Worm (Caenorhabditis elegans) whole organism, mixed stage, embryonic: ENCODE data around the gene ndc-80.

Experiments
- M03D4.4 ChIP-seq: sonication (generic microtip); optimal IDR thresholded peaks from 2 replicates; lab custom pipeline; 2017; ENCODE audit warnings: mild to moderate bottlenecking, missing genetic modification characterization, missing compliant biosample characterization
- bed-3 ChIP-seq: fragments of 200-800 bp; sonication (Bioruptor generic); optimal IDR thresholded peaks from 3 replicates; lab custom pipeline; 2018; ENCODE audit warnings: mild to moderate bottlenecking, missing genetic modification characterization, moderate library complexity, missing compliant biosample characterization
- blmp-1 ChIP-seq: fragments of 150-350 bp; optimal IDR thresholded peaks from 2 replicates; lab custom pipeline; 2014; ENCODE audit warnings: missing biosample characterization, missing genetic modification characterization
- ceh-39 ChIP-seq: fragments of 150-350 bp; optimal IDR thresholded peaks from 2 replicates; lab custom pipeline; 2014; ENCODE audit warnings: missing biosample characterization, missing genetic modification characterization
- ceh-43 ChIP-seq: fragments of 200-800 bp; sonication (Bioruptor generic); optimal IDR thresholded peaks from 2 replicates; lab custom pipeline; 2018; ENCODE audit warnings: mild to moderate bottlenecking, missing genetic modification characterization, moderate library complexity, missing compliant biosample characterization
- ceh-83 ChIP-seq: fragments of 200-800 bp; sonication (Bioruptor generic); optimal IDR thresholded peaks from 2 replicates; lab custom pipeline; 2018; ENCODE audit warnings: mild to moderate bottlenecking, missing genetic modification characterization, missing compliant biosample characterization
- cnd-1 ChIP-seq: fragments of 200-800 bp; sonication (Bioruptor generic); optimal IDR thresholded peaks from 2 replicates; lab custom pipeline; 2018; ENCODE audit warnings: mild to moderate bottlenecking, missing genetic modification characterization, missing compliant biosample characterization
- drap-1 ChIP-seq: fragments of 200-800 bp; sonication (Bioruptor generic); optimal IDR thresholded peaks from 3 replicates; lab custom pipeline; 2018; ENCODE audit warnings: mild to moderate bottlenecking, missing genetic modification characterization, missing compliant biosample characterization
- elt-1 ChIP-seq: sonication (generic microtip); optimal IDR thresholded peaks from 2 replicates; lab custom pipeline; 2017; ENCODE audit warnings: missing genetic modification characterization, mild to moderate bottlenecking, missing compliant biosample characterization, antibody characterized with exemption, moderate library complexity, borderline replicate concordance; ENCODE audit not compliant: insufficient read depth
- elt-3 ChIP-seq: fragments of 150-350 bp; optimal IDR thresholded peaks from 2 replicates; lab custom pipeline; 2014; ENCODE audit warnings: missing biosample characterization, missing genetic modification characterization
- ham-2 ChIP-seq: fragments of 200-800 bp; sonication (Bioruptor generic); optimal IDR thresholded peaks from 2 replicates; lab custom pipeline; 2018; ENCODE audit warnings: mild to moderate bottlenecking, missing genetic modification characterization, missing compliant biosample characterization
- hlh-1 ChIP-seq: fragments of 150-350 bp; optimal IDR thresholded peaks from 2 replicates; lab custom pipeline; 2014; ENCODE audit warnings: missing biosample characterization, missing genetic modification reagents, missing genetic modification characterization
- lin-32 ChIP-seq: fragments of 200-800 bp; sonication (Bioruptor generic); optimal IDR thresholded peaks from 2 replicates; lab custom pipeline; 2018; ENCODE audit warnings: mild to moderate bottlenecking, missing genetic modification characterization, missing compliant biosample characterization
- lsy-2 ChIP-seq: fragments of 150-350 bp; optimal IDR thresholded peaks from 2 replicates; lab custom pipeline; 2014; ENCODE audit warnings: missing biosample characterization, missing genetic modification characterization
- mab-5 ChIP-seq: fragments of 150-350 bp; optimal IDR thresholded peaks from 2 replicates; lab custom pipeline; 2014; ENCODE audit warnings: missing biosample characterization, missing genetic modification characterization
- mep-1 ChIP-seq: fragments of 150-350 bp; optimal IDR thresholded peaks from 2 replicates; lab custom pipeline; 2017; ENCODE audit warnings: missing biosample characterization, missing genetic modification reagents, missing genetic modification characterization, inconsistent platforms
- mls-2 ChIP-seq: sonication (generic microtip); optimal IDR thresholded peaks from 2 replicates; lab custom pipeline; 2016; ENCODE audit warnings: mild to moderate bottlenecking, missing genetic modification characterization, moderate library complexity, missing compliant biosample characterization
- nhr-12 ChIP-seq: fragments of 150-350 bp; optimal IDR thresholded peaks from 2 replicates; lab custom pipeline; 2014; ENCODE audit warnings: missing biosample characterization, missing genetic modification characterization
- nhr-2 ChIP-seq: fragments of 150-350 bp; optimal IDR thresholded peaks from 2 replicates; lab custom pipeline; 2014; ENCODE audit warnings: missing biosample characterization, missing genetic modification characterization
- nhr-76 ChIP-seq: sonication (generic microtip); optimal IDR thresholded peaks from 2 replicates; lab custom pipeline; 2017; ENCODE audit warnings: missing biosample characterization, missing genetic modification characterization
- pha-4 ChIP-seq: fragments of 150-350 bp; optimal IDR thresholded peaks from 2 replicates; lab custom pipeline; 2018; ENCODE audit warnings: missing biosample characterization, missing genetic modification reagents, missing genetic modification characterization
- sem-2 ChIP-seq: fragments of 200-800 bp; sonication (Bioruptor generic); optimal IDR thresholded peaks from 2 replicates; lab custom pipeline; 2018; ENCODE audit warnings: mild to moderate bottlenecking, missing genetic modification characterization, missing compliant biosample characterization
- snpc-4 ChIP-seq: fragments of 150-350 bp; optimal IDR thresholded peaks from 2 replicates; lab custom pipeline; 2014; ENCODE audit warnings: missing biosample characterization, missing genetic modification characterization
- sptf-1 ChIP-seq: sonication (generic microtip); optimal IDR thresholded peaks from 2 replicates; lab custom pipeline; 2017; ENCODE audit warnings: mild to moderate bottlenecking, missing genetic modification characterization, moderate library complexity, missing compliant biosample characterization
- tbx-8 ChIP-seq: fragments of 200-800 bp; sonication (Bioruptor generic); optimal IDR thresholded peaks from 2 replicates; lab custom pipeline; 2018; ENCODE audit warnings: mild to moderate bottlenecking, missing genetic modification characterization, moderate library complexity, missing compliant biosample characterization
- unc-120 ChIP-seq: sonication (generic microtip); optimal IDR thresholded peaks from 2 replicates; lab custom pipeline; 2017; ENCODE audit warnings: missing genetic modification characterization, missing compliant biosample characterization; ENCODE audit not compliant: poor library complexity, severe bottlenecking
- unc-39 ChIP-seq: fragments of 150-350 bp; optimal IDR thresholded peaks from 2 replicates; lab custom pipeline; 2014; ENCODE audit warnings: missing biosample characterization, missing genetic modification characterization
- zip-8 ChIP-seq: fragments of 150-350 bp; optimal IDR thresholded peaks from 2 replicates; lab custom pipeline; 2014; ENCODE audit warnings: missing biosample characterization, missing genetic modification characterization
- ztf-11 ChIP-seq: fragments of 150-350 bp; optimal IDR thresholded peaks from 2 replicates; lab custom pipeline; 2014; ENCODE audit warnings: missing biosample characterization, missing genetic modification characterization

Gene ndc-80

DNA sequence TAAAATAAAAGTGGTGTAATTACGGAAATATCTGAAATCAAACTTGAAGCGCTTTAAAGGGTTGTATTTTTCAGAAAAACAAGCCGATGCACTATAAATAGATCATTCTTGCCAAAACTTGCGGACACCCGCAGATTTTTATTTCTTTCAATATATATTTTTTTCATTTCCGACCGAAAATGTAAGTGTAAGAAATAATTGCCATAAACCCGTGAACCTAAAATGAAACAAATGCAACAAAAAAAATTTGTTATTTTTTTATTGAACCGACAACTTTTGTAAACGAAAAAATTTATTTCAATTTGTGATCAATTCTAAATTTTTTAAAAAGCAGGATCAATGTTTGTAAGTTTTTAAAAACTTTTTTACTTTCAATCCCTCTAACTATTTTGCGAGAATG lies 5.1 kb upstream of the ndc-80 start, which contains the start of gene W01B6.6:
TSS of gene W01B6.6 (plus strand) at position 301 of the 400 bp plus-strand sequence.
- TF ChIP-seq nhr-12 (no peak), zip-8 (tag; lab: Kevin White, UChicago) (no peak), nhr-76 (tag; lab: Kevin White, UChicago) (no peak), hlh-1 (tag; lab: Kevin White, UChicago) (no peak), nhr-2 (tag; lab: Kevin White, UChicago) (no peak), drap-1 (GFP tag; lab: Kevin White, UChicago) (no peak), ham-2 (GFP tag; lab: Kevin White, UChicago) (no peak), unc-120 (tag; lab: Kevin White, UChicago) (no peak), lin-32 (GFP tag; lab: Kevin White, UChicago) (no peak)

DNA sequence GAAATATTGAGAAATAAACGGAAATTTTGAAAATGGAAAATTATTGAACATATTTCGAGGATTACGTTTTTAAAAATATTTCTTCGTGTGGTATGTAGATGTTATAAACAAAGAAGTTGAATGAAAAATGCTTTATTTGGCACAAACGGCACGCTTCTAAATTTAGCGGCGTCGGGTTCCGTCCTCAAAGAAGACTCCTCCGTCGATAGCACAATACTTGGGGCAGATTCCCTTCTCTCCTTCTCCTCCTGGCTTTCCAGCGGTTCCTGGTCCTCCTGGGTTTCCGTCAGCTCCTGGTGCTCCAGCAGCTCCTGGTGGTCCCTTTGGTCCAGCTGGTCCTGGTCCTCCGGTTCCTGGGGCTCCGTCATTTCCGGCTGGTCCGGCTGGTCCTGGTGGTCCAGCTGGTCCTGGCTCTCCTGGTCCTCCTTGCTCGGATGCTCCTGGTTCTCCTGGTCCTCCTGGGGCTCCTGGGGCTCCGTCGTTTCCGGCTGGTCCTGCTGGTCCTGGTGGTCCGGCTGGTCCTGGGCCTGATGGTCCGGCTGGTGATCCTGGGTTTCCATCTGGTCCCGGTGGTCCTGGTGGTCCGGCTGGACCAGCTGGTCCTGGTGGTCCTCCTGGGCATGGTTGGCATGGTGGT lies 1.5 kb upstream of the ndc-80 start, which contains the start of gene W01B6.8:
TSS of gene W01B6.8 (minus strand) at position 51 of the 637 bp plus-strand sequence.
- no peak for TF ChIP-seq unc-120 (tag; lab: Kevin White, UChicago)
- no peak for TF ChIP-seq M03D4.4 (tag; lab: Kevin White, UChicago)
- TF ChIP-seq lsy-2 (tag; lab: Kevin White, UChicago) = no peak
- no peak for TF ChIP-seq blmp-1 (tag; lab: Kevin White, UChicago)
- no peak for TF ChIP-seq ceh-83
- no peak for TF ChIP-seq mep-1 (tag; lab: Kevin White, UChicago)
- no peak for TF ChIP-seq mab-5 (tag; lab: Kevin White, UChicago)
- no peak for TF ChIP-seq nhr-12
- TF ChIP-seq pha-4 (tag; lab: Kevin White, UChicago) = no peak
- TF ChIP-seq ceh-39 = no peak
- no peak for TF ChIP-seq cnd-1 (tag; lab: Kevin White, UChicago)
- TF ChIP-seq elt-1 = no peak
- no peak for TF ChIP-seq snpc-4 (tag; lab: Kevin White, UChicago)
- TF ChIP-seq sptf-1 (tag; lab: Kevin White, UChicago) = no peak
- TF ChIP-seq unc-39 (tag; lab: Kevin White, UChicago) = no peak
- TF ChIP-seq bed-3 (GFP tag; lab: Kevin White, UChicago) = no peak
- no peak for TF ChIP-seq drap-1 (GFP tag; lab: Kevin White, UChicago)
- TF ChIP-seq nhr-76 (tag; lab: Kevin White, UChicago) = no peak

DNA sequence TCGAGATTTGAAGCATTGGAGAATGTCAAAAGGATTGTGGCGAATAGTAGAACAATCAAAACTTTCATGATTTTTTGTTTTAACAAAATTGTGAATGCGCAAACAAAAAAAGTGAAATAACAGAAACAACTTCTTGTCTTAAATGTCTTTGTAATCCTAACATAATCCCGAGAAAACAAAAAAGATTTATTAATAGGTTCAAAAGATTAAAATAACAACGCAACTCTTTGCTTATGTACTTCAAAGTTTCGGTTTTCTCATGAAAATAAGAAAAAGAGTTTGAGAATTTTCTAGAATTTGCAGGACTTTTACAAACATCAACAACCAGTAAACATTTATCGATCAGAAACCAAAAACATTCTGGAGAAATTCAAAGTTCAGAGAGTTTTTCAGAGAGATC lies 3.8 kb downstream of the ndc-80 start, which contains the start of gene ttr-39:
TSS of gene ttr-39 (minus strand) at position 101 of the 400 bp plus-strand sequence.
- TF ChIP-seq ztf-11 (no peak), lsy-2 (tag; lab: Kevin White, UChicago) (no peak), mab-5 (tag; lab: Kevin White, UChicago) (no peak), nhr-12 (no peak), blmp-1 (tag; lab: Kevin White, UChicago) (peak; percentile 90)

DNA sequence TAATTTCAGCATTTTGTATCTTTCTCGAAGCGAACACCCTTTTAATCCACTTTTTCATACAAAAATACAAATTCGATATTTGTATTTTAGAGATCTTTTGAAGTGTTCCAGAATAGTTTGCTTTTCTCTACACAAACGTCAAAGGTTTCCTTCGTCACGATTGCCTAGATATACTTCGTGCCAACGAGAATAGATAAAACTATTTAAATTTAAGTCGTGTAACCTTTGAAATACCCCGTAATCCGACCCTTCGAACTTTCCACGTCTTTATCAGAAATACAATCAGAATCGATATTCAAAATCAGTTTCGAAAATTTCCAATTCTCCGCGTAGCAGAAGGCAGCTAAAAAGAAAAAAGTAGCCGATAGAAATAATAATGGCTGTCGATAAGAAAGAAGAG lies 4.4 kb downstream of the ndc-80 start, which contains the start of gene ttbk-5:
TSS of gene ttbk-5 (plus strand) at position 301 of the 400 bp plus-strand sequence.
- TF ChIP-seq blmp-1 (tag; lab: Kevin White, UChicago) (peak; percentile 55), drap-1 (GFP tag; lab: Kevin White, UChicago) (no peak)

DNA sequence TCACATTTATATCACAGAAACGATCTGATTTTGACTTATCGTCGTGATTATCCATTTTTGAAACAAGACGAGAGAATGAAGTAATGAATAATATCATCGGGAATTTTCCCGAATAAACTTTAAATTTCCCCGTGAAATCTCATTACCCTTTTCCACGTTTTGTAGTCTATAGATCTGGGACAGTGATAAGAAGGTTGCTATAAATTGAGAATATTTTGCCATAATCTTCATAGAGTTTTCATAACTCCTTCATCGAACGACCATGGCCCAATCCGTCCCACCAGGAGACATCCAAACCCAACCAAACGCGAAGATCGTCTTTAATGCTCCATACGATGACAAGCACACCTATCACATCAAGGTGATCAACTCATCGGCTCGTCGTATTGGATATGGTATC lies 9.2 kb downstream of the ndc-80 start, which contains the start of the genes C04G2.5 and msp-36:
TSS of gene C04G2.5 (minus strand) at position 101 of the 400 bp plus-strand sequence.
TSS of gene msp-36 (plus strand) at position 263 of the 400 bp plus-strand sequence.
- TF ChIP-seq zip-8 (tag; lab: Kevin White, UChicago) = no peak
- TF ChIP-seq mls-2 (tag; lab: Kevin White, UChicago) = no peak
- no peak for TF ChIP-seq drap-1 (GFP tag; lab: Kevin White, UChicago)
- no peak for TF ChIP-seq ceh-39

DNA sequence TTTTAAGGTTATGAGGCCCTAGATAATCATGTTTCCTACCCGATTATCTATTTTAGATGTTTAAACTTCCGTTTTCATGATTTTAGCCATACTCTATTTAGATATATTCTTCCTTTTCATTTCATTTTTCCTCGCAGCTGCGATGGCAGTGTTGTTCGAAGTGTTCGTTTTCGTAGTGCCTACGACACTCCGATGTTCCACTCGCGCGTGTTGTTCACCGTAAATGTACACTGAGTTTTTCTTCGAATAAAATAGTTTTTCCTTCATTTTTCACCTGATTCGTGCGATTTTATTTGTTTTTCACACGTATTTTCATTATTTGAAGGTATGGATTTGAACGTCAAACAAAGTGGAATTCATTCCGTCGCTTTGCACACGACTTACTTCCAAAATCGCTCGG lies 10.9 kb downstream of the ndc-80 start, which contains the start of gene dis-3:
TSS of gene dis-3 (plus strand) at position 322 of the 400 bp plus-strand sequence.
- peak; percentile 1 for TF ChIP-seq pha-4 (tag; lab: Kevin White, UChicago)
- TF ChIP-seq elt-1 = no peak

DNA sequence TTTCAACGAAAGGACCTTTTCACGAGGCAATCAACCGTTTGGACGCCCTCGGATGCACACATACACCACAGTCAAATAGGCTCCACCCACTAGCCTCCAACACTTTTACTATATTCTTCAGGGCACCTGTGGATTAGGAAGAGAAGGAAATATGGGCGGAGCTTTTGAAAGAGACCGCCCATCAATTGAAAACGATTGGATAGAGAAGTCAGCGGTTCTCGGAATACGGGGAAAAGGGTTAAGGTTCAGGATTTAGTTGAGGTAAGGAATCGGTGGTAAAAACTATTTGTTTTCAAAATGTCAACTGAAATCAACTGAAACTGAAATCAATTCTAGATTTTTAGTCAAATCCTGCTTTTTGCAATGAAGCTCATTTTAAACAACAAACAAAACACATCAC lies 24.5 kb downstream of the ndc-80 start, which contains the start of gene egl-38:
TSS of gene egl-38 (minus strand) at position 101 of the 400 bp plus-strand sequence.
- TF ChIP-seq elt-3 (no peak), ceh-43 (GFP tag; lab: Kevin White, UChicago) (no peak), pha-4 (tag; lab: Kevin White, UChicago) (no peak), unc-39 (tag; lab: Kevin White, UChicago) (no peak), nhr-2 (tag; lab: Kevin White, UChicago) (no peak), mls-2 (tag; lab: Kevin White, UChicago) (no peak), ztf-11 (no peak), lsy-2 (tag; lab: Kevin White, UChicago) (no peak), lin-32 (GFP tag; lab: Kevin White, UChicago) (no peak), cnd-1 (tag; lab: Kevin White, UChicago) (no peak), unc-120 (tag; lab: Kevin White, UChicago) (no peak), elt-1 (no peak), ceh-39 (no peak), mep-1 (tag; lab: Kevin White, UChicago) (no peak), drap-1 (GFP tag; lab: Kevin White, UChicago) (no peak), snpc-4 (tag; lab: Kevin White, UChicago) (no peak), tbx-8 (GFP tag; lab: Kevin White, UChicago) (no peak), sem-2 (GFP tag; lab: Kevin White, UChicago) (no peak)
